Fruit fly (Drosophila melanogaster): ENCODE measurements around the gene crb.
A peak's percentile ranks its signal among the peaks of the same experiment; 100 is the strongest.

crb gene

DNA sequence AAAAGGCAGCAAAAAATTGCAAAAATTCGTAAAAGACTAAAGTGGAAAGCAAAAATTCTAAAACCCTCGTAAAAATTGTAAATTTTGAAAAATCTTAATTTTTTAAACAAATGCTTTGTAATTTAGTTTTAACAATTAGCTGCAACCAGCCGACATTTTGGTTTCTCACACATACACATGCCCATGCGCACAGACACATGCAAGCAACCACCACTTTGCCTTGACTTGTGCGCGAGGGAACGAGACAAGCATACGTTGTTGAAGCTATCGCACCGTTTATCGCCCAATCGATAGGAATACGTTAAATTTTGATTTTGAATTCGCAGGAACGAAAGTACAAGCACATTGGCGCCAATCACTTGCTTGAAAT is 25.4 kb downstream of the crb start (continued):
- TF ChIP-seq CG1529 (GFP tag; optimal IDR thresholded peaks at IDR 0.05) (no peak), CG10543 (GFP tag; optimal IDR thresholded peaks at IDR 0.05) (no peak), ken (GFP tag; IDR thresholded peaks at IDR 0.05) (no peak), CG17359 (tag; optimal IDR thresholded peaks at IDR 0.05) (no peak), Lim3 (GFP tag; IDR thresholded peaks at IDR 0.05) (no peak), ftz-f1 (GFP tag; optimal IDR thresholded peaks at IDR 0.05) (peak; percentile 96), inv (GFP tag; IDR thresholded peaks at IDR 0.05; ENCODE audit: partially characterized antibody) (peak; percentile 52; the same call in 1 of the 2 replicates), Ets65A (GFP tag) (no peak), Atf6 (GFP tag; IDR thresholded peaks at IDR 0.05) (no peak), mld (GFP tag; IDR thresholded peaks at IDR 0.05; ENCODE audit: partially characterized antibody) (peak; percentile 62; the same call in 2 of the 3 replicates), Fer3 (tag; optimal IDR thresholded peaks at IDR 0.05) (no peak), CG13624 (GFP tag; optimal IDR thresholded peaks at IDR 0.05) (no peak), so (GFP tag; IDR thresholded peaks at IDR 0.05) (no peak), otp (GFP tag; IDR thresholded peaks at IDR 0.05) (0 out of 3 replicates have a peak, but pooled peaks have one; percentile 30), Bdp1 (GFP tag; optimal IDR thresholded peaks at IDR 0.05) (no peak), tx (GFP tag; optimal IDR thresholded peaks at IDR 0.05) (no peak), CG6683 (GFP tag; optimal IDR thresholded peaks at IDR 0.05) (no peak), crp (GFP tag; optimal IDR thresholded peaks at IDR 0.05) (no peak), D19B (GFP tag; optimal IDR thresholded peaks at IDR 0.05) (no peak), Chrac-16 (GFP tag; optimal IDR thresholded peaks at IDR 0.05) (no peak), D19A (tag; optimal IDR thresholded peaks at IDR 0.05) (no peak), sna (GFP tag; IDR thresholded peaks at IDR 0.05; ENCODE audit: partially characterized antibody) (peak; percentile 23; the same call in 1 of the 2 replicates), D (optimal IDR thresholded peaks at IDR 0.05) (no peak), D (GFP tag; optimal IDR thresholded peaks at IDR 0.05) (no peak), CG6175 (GFP tag; IDR thresholded peaks at IDR 0.05) (no peak), NC2α (GFP tag; optimal IDR thresholded peaks at IDR 0.05) (no peak), CG13287 (GFP tag; IDR thresholded peaks at IDR 0.05; ENCODE audit: partially characterized antibody) (peak; percentile 79), trh (GFP tag; optimal IDR thresholded peaks at IDR 0.05) (no peak), klu (GFP tag; IDR thresholded peaks at IDR 0.05) (no peak), wor (GFP tag; IDR thresholded peaks at IDR 0.05) (no peak), seq (GFP tag; IDR thresholded peaks at IDR 0.05) (peak; percentile 82), slp2 (GFP tag; optimal IDR thresholded peaks at IDR 0.05) (no peak), CG15479 (GFP tag; optimal IDR thresholded peaks at IDR 0.05) (no peak), CG18011 (GFP tag; optimal IDR thresholded peaks at IDR 0.05) (no peak), rib (GFP tag; IDR thresholded peaks at IDR 0.05) (no peak), CG33213 (GFP tag; optimal IDR thresholded peaks at IDR 0.05) (no peak), al (GFP tag; IDR thresholded peaks at IDR 0.05) (no peak), CG6654 (GFP tag; optimal IDR thresholded peaks at IDR 0.05) (no peak), shn (GFP tag; optimal IDR thresholded peaks at IDR 0.05) (no peak), Ets97D (GFP tag; optimal IDR thresholded peaks at IDR 0.05) (peak; percentile 37), CoRest (tag; optimal IDR thresholded peaks at IDR 0.05) (no peak), Fer1 (GFP tag; optimal IDR thresholded peaks at IDR 0.05) (no peak), Doc3 (GFP tag; IDR thresholded peaks at IDR 0.05; ENCODE audit: partially characterized antibody) (peak; percentile 38; the same call in 1 of the 3 replicates), CG14710 (tag; optimal IDR thresholded peaks at IDR 0.05) (peak; percentile 38), CG7987 (GFP tag; optimal IDR thresholded peaks at IDR 0.05) (no peak), chn (GFP tag; optimal IDR thresholded peaks at IDR 0.05) (no peak), CG4328 (GFP tag; optimal IDR thresholded peaks at IDR 0.05) (no peak), CG6254 (GFP tag; optimal IDR thresholded peaks at IDR 0.05) (no peak), CG11247 (GFP tag; IDR thresholded peaks at IDR 0.05) (no peak), CG14667 (GFP tag; IDR thresholded peaks at IDR 0.05) (no peak), fu2 (GFP tag; optimal IDR thresholded peaks at IDR 0.05) (no peak), CG2875 (GFP tag; optimal IDR thresholded peaks at IDR 0.05) (no peak)

Data from whole organism, embryonic.